Worm (Caenorhabditis elegans) whole organism, L3 larva: Measurements from ENCODE around the gene par-2.

Experiments used
- ZK546.5 ChIP-seq: sonication (generic microtip); optimal IDR thresholded peaks from 2 replicates; lab custom pipeline; 2017; ENCODE audit warnings: missing biosample characterization, missing genetic modification characterization
- egl-27 ChIP-seq: sonication (generic microtip); optimal IDR thresholded peaks from 4 replicates; lab custom pipeline; 2017; ENCODE audit warnings: missing biosample characterization, missing genetic modification reagents, missing genetic modification characterization
- nhr-76 ChIP-seq: fragments of 150-350 bp; sonication (generic microtip); optimal IDR thresholded peaks from 5 replicates; lab custom pipeline; 2014; ENCODE audit warnings: missing biosample characterization, missing genetic modification characterization

DNA sequence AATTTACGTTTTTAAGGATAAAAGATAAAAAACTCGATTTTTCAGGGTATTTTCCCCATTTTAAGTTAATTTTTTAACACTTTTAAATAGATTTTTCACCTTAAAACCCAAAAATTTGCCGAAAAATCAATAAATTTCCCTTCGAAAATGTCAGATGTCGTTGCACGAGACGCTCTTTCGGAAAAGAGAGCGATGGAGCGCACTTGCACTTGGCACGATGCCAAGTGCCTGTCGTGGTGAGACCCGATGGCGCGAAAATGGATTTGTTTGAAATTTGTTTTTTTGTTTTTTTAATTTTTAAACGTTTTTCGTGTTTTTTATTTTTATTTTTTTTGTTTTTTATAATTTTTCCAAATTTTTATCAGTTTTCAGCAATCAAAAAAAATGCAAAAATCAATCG lies 665 bp upstream of the par-2 start, which contains the start of the genes rab-18 and kbp-4:
- TF ChIP-seq egl-27 = no peak
- no peak for TF ChIP-seq ZK546.5 (tag; lab: Kevin White, UChicago)
- TF ChIP-seq nhr-76 = no peak
